Worm (Caenorhabditis elegans): Measurements from ENCODE around the gene K06A4.6.

The K06A4.6 gene

ce11 chrV:9513590-9513989, 33.1 kb upstream of the K06A4.6 start, which contains the start of gene eif-2Bdelta (continued):
- no peak for TF ChIP-seq snpc-1.3 (tag; optimal IDR thresholded peaks at IDR 0.05; ENCODE audit: insufficient read depth)
- TF ChIP-seq ZK185.1 (tag; optimal IDR thresholded peaks at IDR 0.05; ENCODE audit: poor library complexity, severe bottlenecking), result peak; percentile 39
- no peak for TF ChIP-seq hlh-12 (tag; optimal IDR thresholded peaks at IDR 0.05)
- TF ChIP-seq Y53F4B.3 (GFP tag; IDR thresholded peaks at IDR 0.05), result no peak
- no peak for TF ChIP-seq chd-7 (tag; optimal IDR thresholded peaks at IDR 0.05)
- peak; percentile 15 for TF ChIP-seq snpc-4 (GFP tag; optimal IDR thresholded peaks at IDR 0.05)
- peak in 3 of 4 experiments; percentile 42 to 49 (median 48) for TF ChIP-seq snpc-4 (tag; optimal IDR thresholded peaks at IDR 0.05)
- no peak for TF ChIP-seq aptf-3 (GFP tag; IDR thresholded peaks at IDR 0.05)
- TF ChIP-seq hmg-1.2 (GFP tag; IDR thresholded peaks at IDR 0.05), result 0 out of 2 replicates have a peak, but pooled peaks have one; percentile 23
- TF ChIP-seq C06A6.2 (GFP tag; conservative IDR thresholded peaks at IDR 0.05), result no peak
- TF ChIP-seq nhr-120 (GFP tag; IDR thresholded peaks at IDR 0.05), result no peak
- no peak for TF ChIP-seq dpff-1 (tag; optimal IDR thresholded peaks at IDR 0.05)
- TF ChIP-seq pbrm-1 (GFP tag; IDR thresholded peaks at IDR 0.05), result 0 out of 2 replicates have a peak, but pooled peaks have one; percentile 28
- no peak for TF ChIP-seq ceh-40 (GFP tag; IDR thresholded peaks at IDR 0.05)
- no peak for TF ChIP-seq ztf-3 (GFP tag; optimal IDR thresholded peaks at IDR 0.05)
- TF ChIP-seq F52B5.7 (tag; optimal IDR thresholded peaks at IDR 0.05), result no peak
- peak; percentile 49; the same call in 1 of the 2 replicates for TF ChIP-seq dox-1 (GFP tag; IDR thresholded peaks at IDR 0.05)
- no peak for TF ChIP-seq hrde-1 (tag; optimal IDR thresholded peaks at IDR 0.05; ENCODE audit: borderline replicate concordance)
- no peak for TF ChIP-seq ztf-22 (GFP tag; optimal IDR thresholded peaks at IDR 0.05)

ce11 chrV:9509597-9509996, 29.1 kb upstream of the K06A4.6 start:
- TF ChIP-seq F55B11.4 (tag; optimal IDR thresholded peaks at IDR 0.05; ENCODE audit: borderline replicate concordance, insufficient read depth) (no peak), madf-10 (tag; optimal IDR thresholded peaks at IDR 0.05) (no peak), unc-62 (GFP tag; optimal IDR thresholded peaks at IDR 0.05) (no peak), fkh-3 (tag; optimal IDR thresholded peaks at IDR 0.05) (no peak), ztf-6 (GFP tag; IDR thresholded peaks at IDR 0.05) (no peak), attf-3 (GFP tag; conservative IDR thresholded peaks at IDR 0.05) (no peak), efl-1 (GFP tag; optimal IDR thresholded peaks at IDR 0.05) (no peak), hmg-1.2 (GFP tag; IDR thresholded peaks at IDR 0.05) (no peak), nhr-80 (tag; optimal IDR thresholded peaks at IDR 0.05) (no peak), sdz-38 (tag; optimal IDR thresholded peaks at IDR 0.05) (no peak), die-1 (tag; optimal IDR thresholded peaks at IDR 0.05) (no peak), hmg-20 (GFP tag; IDR thresholded peaks at IDR 0.05) (no peak), lin-26 (GFP tag; IDR thresholded peaks at IDR 0.05) (no peak), F33H1.4 (GFP tag; IDR thresholded peaks at IDR 0.05) (no peak), bed-2 (GFP tag; IDR thresholded peaks at IDR 0.05) (no peak), mes-4 (tag; optimal IDR thresholded peaks at IDR 0.05) (no peak), K11D2.4 (GFP tag; IDR thresholded peaks at IDR 0.05) (no peak), C06A6.2 (GFP tag; conservative IDR thresholded peaks at IDR 0.05) (no peak), ceh-27 (GFP tag; optimal IDR thresholded peaks at IDR 0.05) (no peak)

- peak; percentile 14 for TF ChIP-seq nhr-80 (tag; optimal IDR thresholded peaks at IDR 0.05)
- no peak for TF ChIP-seq F33H1.4 (GFP tag; IDR thresholded peaks at IDR 0.05)
Measured at ce11 chrV:9507742-9508141, 27.3 kb upstream of the K06A4.6 start, which contains the start of gene acs-14. Gene acs-14, plus strand, starts transcription at chrV:9508132.

- TF ChIP-seq madf-10 (tag; optimal IDR thresholded peaks at IDR 0.05) (no peak), let-607 (tag; optimal IDR thresholded peaks at IDR 0.05) (peak; percentile 40 to 83), nhr-80 (tag; optimal IDR thresholded peaks at IDR 0.05) (peak; percentile 73)
Measured at ce11 chrV:9506931-9507330, 26.5 kb upstream of the K06A4.6 start.

Data from whole organism, young adult.